Fruit fly (Drosophila melanogaster): ENCODE data around the gene CG34299.

The CG34299 gene

dm6 chr3R:30293478-30294122 lies 44.2 kb downstream of the CG34299 start:
- TF ChIP-seq insv (optimal IDR thresholded peaks at IDR 0.05), result no peak
- no peak for TF ChIP-seq psq (optimal IDR thresholded peaks at IDR 0.05)
- TF ChIP-seq ttk (optimal IDR thresholded peaks at IDR 0.05), result no peak
- TF ChIP-seq h (optimal IDR thresholded peaks at IDR 0.05), result no peak
- TF ChIP-seq Myc (optimal IDR thresholded peaks at IDR 0.05), result no peak
- TF ChIP-seq Sin3A (optimal IDR thresholded peaks at IDR 0.05), result no peak

- no peak for TF ChIP-seq ttk (optimal IDR thresholded peaks at IDR 0.05)
- no peak for TF ChIP-seq h (optimal IDR thresholded peaks at IDR 0.05)
- TF ChIP-seq insv (optimal IDR thresholded peaks at IDR 0.05), result no peak
- TF ChIP-seq Sin3A (optimal IDR thresholded peaks at IDR 0.05), result no peak
- no peak for TF ChIP-seq psq (optimal IDR thresholded peaks at IDR 0.05)
- no peak for TF ChIP-seq Myc (optimal IDR thresholded peaks at IDR 0.05)
These were observed 45.2 kb downstream of the CG34299 start for dm6 chr3R:30294603-30295002.

dm6 chr3R:30295022-30295421 lies 45.6 kb downstream of the CG34299 start:
- no peak for TF ChIP-seq Sin3A (optimal IDR thresholded peaks at IDR 0.05)
- TF ChIP-seq insv (optimal IDR thresholded peaks at IDR 0.05), result no peak
- no peak for TF ChIP-seq ttk (optimal IDR thresholded peaks at IDR 0.05)
- no peak for TF ChIP-seq h (optimal IDR thresholded peaks at IDR 0.05)
- TF ChIP-seq Myc (optimal IDR thresholded peaks at IDR 0.05), result no peak
- TF ChIP-seq psq (optimal IDR thresholded peaks at IDR 0.05), result no peak

- TF ChIP-seq insv (optimal IDR thresholded peaks at IDR 0.05) (no peak), psq (optimal IDR thresholded peaks at IDR 0.05) (no peak), h (optimal IDR thresholded peaks at IDR 0.05) (no peak), Myc (optimal IDR thresholded peaks at IDR 0.05) (no peak), ttk (optimal IDR thresholded peaks at IDR 0.05) (no peak), Sin3A (optimal IDR thresholded peaks at IDR 0.05) (no peak)
These were observed 46.7 kb downstream of the CG34299 start for dm6 chr3R:30296035-30296434.

dm6 chr3R:30296840-30297239 lies 47.5 kb downstream of the CG34299 start:
- TF ChIP-seq Myc (optimal IDR thresholded peaks at IDR 0.05), result no peak
- no peak for TF ChIP-seq h (optimal IDR thresholded peaks at IDR 0.05)
- TF ChIP-seq Sin3A (optimal IDR thresholded peaks at IDR 0.05), result no peak
- TF ChIP-seq ttk (optimal IDR thresholded peaks at IDR 0.05), result no peak
- TF ChIP-seq insv (optimal IDR thresholded peaks at IDR 0.05), result no peak
- no peak for TF ChIP-seq psq (optimal IDR thresholded peaks at IDR 0.05)

dm6 chr3R:30297652-30298051 lies 48.3 kb downstream of the CG34299 start:
- TF ChIP-seq Sin3A (optimal IDR thresholded peaks at IDR 0.05), result no peak
- no peak for TF ChIP-seq psq (optimal IDR thresholded peaks at IDR 0.05)
- no peak for TF ChIP-seq ttk (optimal IDR thresholded peaks at IDR 0.05)
- no peak for TF ChIP-seq Myc (optimal IDR thresholded peaks at IDR 0.05)
- TF ChIP-seq insv (optimal IDR thresholded peaks at IDR 0.05), result no peak
- TF ChIP-seq h (optimal IDR thresholded peaks at IDR 0.05), result no peak

Measured in Kc167 (cell line).